Fruit fly (Drosophila melanogaster): ENCODE results near the gene Spn28F.
A peak's percentile ranks its signal among the peaks of the same experiment; 100 is the strongest.

dm6 chr2L:8204996-8205567 lies 36.5 kb downstream of the Spn28F start, which contains the start of gene SLC5A11:
- TF ChIP-seq sd (tag; optimal IDR thresholded peaks at IDR 0.05) (peak; percentile 99), CG6683 (GFP tag; optimal IDR thresholded peaks at IDR 0.05) (peak; percentile 95), salm (tag; optimal IDR thresholded peaks at IDR 0.05) (peak; percentile 81), slp2 (GFP tag; optimal IDR thresholded peaks at IDR 0.05) (peak; percentile 61), Ets65A (GFP tag) (peak; percentile 100), trh (GFP tag; optimal IDR thresholded peaks at IDR 0.05) (peak; percentile 96), Nf-YC (tag; optimal IDR thresholded peaks at IDR 0.05) (peak; percentile 91), amos (GFP tag; IDR thresholded peaks at IDR 0.05; ENCODE audit: partially characterized antibody) (no peak; the same call in 1 of the 2 replicates), Atf3 (GFP tag; optimal IDR thresholded peaks at IDR 0.05) (no peak), Blimp-1 (GFP tag; optimal IDR thresholded peaks at IDR 0.05) (peak; percentile 96), Taf1 (GFP tag; IDR thresholded peaks at IDR 0.05) (peak; percentile 99), danr (GFP tag; IDR thresholded peaks at IDR 0.05) (peak; percentile 99), lilli (GFP tag; optimal IDR thresholded peaks at IDR 0.05) (peak; percentile 99)
